Worm (Caenorhabditis elegans) whole organism, L4 larva: Measurements from ENCODE around the gene C16C8.9.
A peak's percentile ranks its signal among the peaks of the same experiment; 100 is the strongest.

ENCODE experiments used
- D1046.2 ChIP-seq: fragments of 200-800 bp; sonication (Bioruptor generic); IDR thresholded peaks from 2 replicates; pipeline ENCODE4 v1.3.6; 2022; ENCODE audit warnings: missing genetic modification characterization, missing compliant biosample characterization
- F26F4.8 ChIP-seq: fragments of 200-800 bp; sonication (Bioruptor generic); conservative IDR thresholded peaks from 2 replicates; pipeline ENCODE4 v1.3.6; 2022; ENCODE audit warnings: missing genetic modification characterization, missing compliant biosample characterization
- F44E2.7 ChIP-seq: fragments of 200-800 bp; sonication (Bioruptor generic); IDR thresholded peaks from 2 replicates; pipeline ENCODE4 v2.1.2; 2022; ENCODE audit warnings: missing genetic modification characterization, missing compliant biosample characterization
- R02D3.7 ChIP-seq: fragments of 150-350 bp; sonication (generic microtip); optimal IDR thresholded peaks from 3 replicates; lab custom pipeline; 2014; ENCODE audit warnings: missing biosample characterization, missing genetic modification characterization
- Y5F2A.4 ChIP-seq: fragments of 200-800 bp; sonication (Bioruptor generic); optimal IDR thresholded peaks from 2 replicates; lab custom pipeline; 2018; ENCODE audit warnings: mild to moderate bottlenecking, missing genetic modification characterization, missing compliant biosample characterization
- Y75B8A.6 ChIP-seq: fragments of 200-800 bp; sonication (Bioruptor generic); IDR thresholded peaks from 2 replicates; pipeline ENCODE4 v1.3.6; 2022; ENCODE audit warnings: missing genetic modification reagents, missing genetic modification characterization, missing compliant biosample characterization
- ZK337.2 ChIP-seq: fragments of 200-800 bp; sonication (Bioruptor generic); IDR thresholded peaks from 2 replicates; pipeline ENCODE4 v1.3.6; 2022; ENCODE audit warnings: missing genetic modification reagents, missing genetic modification characterization, missing compliant biosample characterization
- ZK546.5 ChIP-seq, 2 experiments: sonication (generic microtip); optimal IDR thresholded peaks; 2 replicates each; lab custom pipeline; 2017; ENCODE audit warnings: missing biosample characterization in 2 of 2, missing genetic modification characterization in 2 of 2
- ama-1 ChIP-seq: fragments of 150-350 bp; optimal IDR thresholded peaks from 2 replicates; lab custom pipeline; 2014; ENCODE audit warnings: inconsistent platforms, mixed read lengths
- arid-1 ChIP-seq: fragments of 200-800 bp; sonication (Bioruptor generic); conservative IDR thresholded peaks from 2 replicates; pipeline ENCODE4 v1.3.6; 2022; ENCODE audit warnings: missing genetic modification reagents, missing genetic modification characterization, missing compliant biosample characterization
- ceh-20 ChIP-seq: fragments of 200-800 bp; sonication (Bioruptor generic); IDR thresholded peaks from 2 replicates; pipeline ENCODE4 v1.3.6; 2022; ENCODE audit warnings: missing genetic modification reagents, missing genetic modification characterization, missing compliant biosample characterization
- ceh-28 ChIP-seq: fragments of 150-350 bp; optimal IDR thresholded peaks from 2 replicates; lab custom pipeline; 2014; ENCODE audit warnings: missing biosample characterization, missing genetic modification reagents, missing genetic modification characterization
- ceh-32 ChIP-seq: sonication (generic microtip); optimal IDR thresholded peaks from 2 replicates; lab custom pipeline; 2016; ENCODE audit warnings: mild to moderate bottlenecking, missing genetic modification characterization, missing compliant biosample characterization; ENCODE audit not compliant: poor library complexity
- ceh-44 ChIP-seq: fragments of 200-800 bp; sonication (Bioruptor generic); IDR thresholded peaks from 2 replicates; pipeline ENCODE4 v1.3.6; 2022; ENCODE audit warnings: missing genetic modification reagents, missing genetic modification characterization, missing compliant biosample characterization
- ceh-82 ChIP-seq: sonication (generic microtip); optimal IDR thresholded peaks from 2 replicates; lab custom pipeline; 2017; ENCODE audit warnings: missing biosample characterization, missing genetic modification characterization
- ces-1 ChIP-seq: fragments of 150-350 bp; sonication (generic microtip); optimal IDR thresholded peaks from 4 replicates; lab custom pipeline; 2014; ENCODE audit warnings: missing biosample characterization, missing genetic modification reagents, missing genetic modification characterization
- ctbp-1 ChIP-seq: fragments of 200-800 bp; sonication (Bioruptor generic); IDR thresholded peaks from 2 replicates; pipeline ENCODE4 v1.3.6; 2022; ENCODE audit warnings: missing genetic modification reagents, missing genetic modification characterization, missing compliant biosample characterization
- daf-12 ChIP-seq: fragments of 150-350 bp; optimal IDR thresholded peaks from 2 replicates; lab custom pipeline; 2014; ENCODE audit warnings: missing biosample characterization, missing genetic modification reagents, missing genetic modification characterization
- daf-16 ChIP-seq, 3 experiments: sonication (generic microtip); optimal IDR thresholded peaks; 2 replicates each; lab custom pipeline; 2016 to 2017; ENCODE audit warnings: missing genetic modification characterization in 3 of 3, missing genetic modification reagents in 3 of 3, mild to moderate bottlenecking in 2 of 3, missing compliant biosample characterization in 2 of 3, missing biosample characterization in 1 of 3, moderate library complexity in 1 of 3
- dmd-6 ChIP-seq: fragments of 200-800 bp; sonication (Bioruptor generic); IDR thresholded peaks from 2 replicates; pipeline ENCODE4 v1.3.6; 2022; ENCODE audit warnings: missing genetic modification reagents, missing genetic modification characterization, missing compliant biosample characterization
- dmd-8 ChIP-seq: fragments of 200-800 bp; sonication (Bioruptor generic); IDR thresholded peaks from 2 replicates; pipeline ENCODE4 v1.3.6; 2022; ENCODE audit warnings: missing genetic modification characterization, missing compliant biosample characterization
- duxl-1 ChIP-seq: sonication (generic microtip); optimal IDR thresholded peaks from 2 replicates; lab custom pipeline; 2016; ENCODE audit warnings: mild to moderate bottlenecking, missing genetic modification characterization, moderate library complexity, missing compliant biosample characterization; ENCODE audit not compliant: poor library complexity
- dve-1 ChIP-seq: sonication (generic microtip); optimal IDR thresholded peaks from 2 replicates; lab custom pipeline; 2017; ENCODE audit warnings: antibody characterized with exemption, mild to moderate bottlenecking, missing genetic modification characterization, missing compliant biosample characterization; ENCODE audit not compliant: insufficient read depth
- egl-27 ChIP-seq: sonication (generic microtip); optimal IDR thresholded peaks from 3 replicates; lab custom pipeline; 2017; ENCODE audit warnings: missing biosample characterization, missing genetic modification reagents, missing genetic modification characterization
- egl-43 ChIP-seq: fragments of 200-800 bp; sonication (Bioruptor generic); IDR thresholded peaks from 2 replicates; pipeline ENCODE4 v1.3.6; 2022; ENCODE audit warnings: missing genetic modification reagents, missing genetic modification characterization, missing compliant biosample characterization
- hlh-30 ChIP-seq: sonication (generic microtip); optimal IDR thresholded peaks from 2 replicates; lab custom pipeline; 2017; ENCODE audit warnings: antibody characterized with exemption, mild to moderate bottlenecking, missing genetic modification characterization, missing compliant biosample characterization; ENCODE audit not compliant: insufficient read depth
- jun-1 ChIP-seq: fragments of 150-350 bp; optimal IDR thresholded peaks from 2 replicates; lab custom pipeline; 2014; ENCODE audit warnings: missing biosample characterization, missing genetic modification reagents, missing genetic modification characterization
- lim-7 ChIP-seq: fragments of 200-800 bp; sonication (Bioruptor generic); IDR thresholded peaks from 2 replicates; pipeline ENCODE4 v1.3.6; 2022; ENCODE audit warnings: missing genetic modification characterization, missing compliant biosample characterization
- lin-1 ChIP-seq: fragments of 200-800 bp; sonication (Bioruptor generic); IDR thresholded peaks from 2 replicates; pipeline ENCODE4 v1.3.6; 2022; ENCODE audit warnings: missing genetic modification reagents, missing genetic modification characterization, missing compliant biosample characterization
- lin-13 ChIP-seq: fragments of 150-350 bp; optimal IDR thresholded peaks from 2 replicates; lab custom pipeline; 2014; ENCODE audit warnings: missing biosample characterization, missing genetic modification reagents, missing genetic modification characterization
- lin-15B ChIP-seq: fragments of 150-350 bp; sonication (generic microtip); optimal IDR thresholded peaks from 3 replicates; lab custom pipeline; 2014; ENCODE audit warnings: missing biosample characterization, missing genetic modification characterization
- lsy-2 ChIP-seq, 2 experiments: fragments of 150-350 bp in 1 of 2; sonication (generic microtip) in 1 of 2; optimal IDR thresholded peaks; 2 replicates each; lab custom pipeline; 2014 to 2017; ENCODE audit warnings: missing biosample characterization in 2 of 2, missing genetic modification characterization in 2 of 2
- mep-1 ChIP-seq: fragments of 150-350 bp; sonication (generic microtip); optimal IDR thresholded peaks from 3 replicates; lab custom pipeline; 2014; ENCODE audit warnings: missing biosample characterization, missing genetic modification characterization
- nhr-11 ChIP-seq: fragments of 150-350 bp; optimal IDR thresholded peaks from 2 replicates; lab custom pipeline; 2014; ENCODE audit warnings: missing biosample characterization, missing genetic modification characterization
- nhr-25 ChIP-seq: sonication (generic microtip); optimal IDR thresholded peaks from 2 replicates; lab custom pipeline; 2017; ENCODE audit warnings: missing genetic modification characterization, mild to moderate bottlenecking, missing compliant biosample characterization, antibody characterized with exemption, moderate library complexity, borderline replicate concordance; ENCODE audit not compliant: insufficient read depth
- nhr-42 ChIP-seq: fragments of 200-800 bp; sonication (Bioruptor generic); IDR thresholded peaks from 2 replicates; pipeline ENCODE4 v1.3.6; 2022; ENCODE audit warnings: missing genetic modification characterization, missing compliant biosample characterization
- nhr-48 ChIP-seq: sonication (generic microtip); optimal IDR thresholded peaks from 2 replicates; lab custom pipeline; 2016; ENCODE audit warnings: mild to moderate bottlenecking, missing genetic modification characterization, missing compliant biosample characterization
- nhr-6 ChIP-seq: fragments of 150-350 bp; optimal IDR thresholded peaks from 2 replicates; lab custom pipeline; 2014; ENCODE audit warnings: missing biosample characterization, missing genetic modification characterization
- nhr-76 ChIP-seq: fragments of 150-350 bp; optimal IDR thresholded peaks from 2 replicates; lab custom pipeline; 2014; ENCODE audit warnings: missing biosample characterization, missing genetic modification characterization
- pha-4 ChIP-seq, 2 experiments: fragments of 150-350 bp in 1 of 2; fragments of 200-800 bp in 1 of 2; sonication (Bioruptor generic) in 1 of 2; IDR thresholded peaks in 1 of 2; optimal IDR thresholded peaks in 1 of 2; 2 replicates each; pipeline versions ENCODE4 v1.3.6 to Lab custom; 2014 to 2022; ENCODE audit warnings: missing genetic modification characterization in 2 of 2, missing genetic modification reagents in 2 of 2, missing biosample characterization in 1 of 2, missing compliant biosample characterization in 1 of 2
- pqm-1 ChIP-seq: sonication (generic microtip); optimal IDR thresholded peaks from 2 replicates; lab custom pipeline; 2017; ENCODE audit warnings: missing biosample characterization, missing genetic modification characterization
- skn-1 ChIP-seq: fragments of 150-350 bp; optimal IDR thresholded peaks from 2 replicates; lab custom pipeline; 2014; ENCODE audit warnings: missing biosample characterization, missing genetic modification characterization
- snpc-1.2 ChIP-seq: fragments of 200-800 bp; sonication (Bioruptor generic); IDR thresholded peaks from 2 replicates; pipeline ENCODE4 v1.3.6; 2022; ENCODE audit warnings: missing genetic modification reagents, missing genetic modification characterization, missing compliant biosample characterization
- spr-3 ChIP-seq: fragments of 200-800 bp; sonication (Bioruptor generic); optimal IDR thresholded peaks from 2 replicates; lab custom pipeline; 2018; ENCODE audit warnings: mild to moderate bottlenecking, missing genetic modification characterization, missing compliant biosample characterization
- unc-130 ChIP-seq: sonication (generic microtip); optimal IDR thresholded peaks from 2 replicates; lab custom pipeline; 2016; ENCODE audit warnings: missing genetic modification reagents, missing genetic modification characterization, missing compliant biosample characterization
- zag-1 ChIP-seq: fragments of 150-350 bp; optimal IDR thresholded peaks from 2 replicates; lab custom pipeline; 2014; ENCODE audit warnings: missing biosample characterization, missing genetic modification characterization
- zfp-3 ChIP-seq: fragments of 200-800 bp; sonication (Bioruptor generic); conservative IDR thresholded peaks from 2 replicates; pipeline ENCODE4 v1.3.6; 2022; ENCODE audit warnings: missing genetic modification reagents, missing genetic modification characterization, missing compliant biosample characterization
- zip-11 ChIP-seq: fragments of 200-800 bp; sonication (Bioruptor generic); IDR thresholded peaks from 2 replicates; pipeline ENCODE4 v1.3.6; 2022; ENCODE audit warnings: missing genetic modification characterization, missing compliant biosample characterization
- ztf-7 ChIP-seq: fragments of 150-350 bp; optimal IDR thresholded peaks from 2 replicates; lab custom pipeline; 2014; ENCODE audit warnings: missing biosample characterization, missing genetic modification characterization

Gene C16C8.9

DNA sequence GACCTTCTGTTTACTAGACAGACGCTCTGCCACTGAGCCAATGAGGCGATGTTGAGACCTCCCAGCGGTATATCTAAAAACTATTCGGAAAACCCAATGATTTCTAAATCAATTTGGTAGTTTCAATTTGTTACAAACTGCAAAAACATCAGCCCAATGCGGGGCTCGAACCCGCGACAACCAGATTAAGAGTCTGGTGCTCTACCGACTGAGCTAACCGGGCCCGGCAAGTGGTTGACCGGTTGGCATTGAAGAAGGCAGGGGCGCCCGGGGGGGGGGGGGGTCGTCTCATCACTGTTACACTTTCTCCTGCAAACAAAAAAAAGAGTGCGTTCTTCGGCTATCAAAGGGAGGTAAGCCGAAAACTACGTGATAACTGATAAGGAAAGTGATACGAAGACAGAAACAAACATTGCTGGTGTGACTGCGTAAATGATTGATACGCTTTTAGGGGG is 23.7 kb downstream of the C16C8.9 start (continued):
- TF ChIP-seq dmd-6 (GFP tag; lab: Robert Waterston, UW): peak; percentile 81
- TF ChIP-seq nhr-48 (tag; lab: Kevin White, UChicago): peak; percentile 4
- TF ChIP-seq F44E2.7 (GFP tag; lab: Robert Waterston, UW): peak; percentile 77; the same call in 1 of the 2 replicates
- TF ChIP-seq egl-43 (GFP tag; lab: Robert Waterston, UW): peak; percentile 87
- TF ChIP-seq duxl-1 (tag; lab: Kevin White, UChicago): peak; percentile 73
- no peak for TF ChIP-seq ama-1
- 0 out of 2 replicates have a peak, but pooled peaks have one; percentile 65 for TF ChIP-seq lin-1 (GFP tag; lab: Robert Waterston, UW)
- no peak for TF ChIP-seq nhr-25 (tag; lab: Kevin White, UChicago)
- no peak for TF ChIP-seq R02D3.7 (tag; lab: Kevin White, UChicago)
- no peak for TF ChIP-seq arid-1
- no peak for TF ChIP-seq zag-1 (tag; lab: Kevin White, UChicago)
- no peak for TF ChIP-seq egl-27 (tag; lab: Kevin White, UChicago)
- TF ChIP-seq nhr-11 (tag; lab: Kevin White, UChicago): no peak
- peak; percentile 55 for TF ChIP-seq dve-1
- TF ChIP-seq ceh-44 (GFP tag; lab: Robert Waterston, UW): peak; percentile 54; the same call in 1 of the 2 replicates
- no peak for TF ChIP-seq ceh-32
- TF ChIP-seq D1046.2 (GFP tag; lab: Robert Waterston, UW): peak; percentile 77; the same call in 1 of the 2 replicates
- peak; percentile 73; the same call in 1 of the 2 replicates for TF ChIP-seq zfp-3 (GFP tag; lab: Robert Waterston, UW)
- TF ChIP-seq spr-3 (GFP tag; lab: Kevin White, UChicago): peak; percentile 62
- TF ChIP-seq lin-13 (GFP tag; lab: Kevin White, UChicago): peak; percentile 58
- TF ChIP-seq lsy-2 (tag; optimal IDR thresholded peaks at IDR 0.05; lab: Kevin White, UChicago): peak in 1 of 2 experiments; percentile 63
- TF ChIP-seq nhr-42: no peak
- peak; percentile 67 for TF ChIP-seq pqm-1
- TF ChIP-seq ces-1 (GFP tag; lab: Kevin White, UChicago): no peak
- no peak for TF ChIP-seq skn-1 (tag; lab: Kevin White, UChicago)
- TF ChIP-seq zip-11: no peak
- peak; percentile 85 for TF ChIP-seq pha-4 (GFP tag; IDR thresholded peaks at IDR 0.05; lab: Robert Waterston, UW)
- no peak for TF ChIP-seq pha-4 (tag; optimal IDR thresholded peaks at IDR 0.05; lab: Kevin White, UChicago)
- peak; percentile 80; the same call in 1 of the 2 replicates for TF ChIP-seq snpc-1.2 (GFP tag; lab: Robert Waterston, UW)
- no peak for TF ChIP-seq nhr-76 (tag; lab: Kevin White, UChicago)
- no peak; the same call in 1 of the 2 replicates for TF ChIP-seq Y75B8A.6 (GFP tag; lab: Robert Waterston, UW)
- TF ChIP-seq mep-1 (tag; lab: Kevin White, UChicago): peak; percentile 56
- TF ChIP-seq lim-7: peak; percentile 72; the same call in 1 of the 2 replicates
- peak; percentile 59 for TF ChIP-seq Y5F2A.4 (GFP tag; lab: Kevin White, UChicago)
- TF ChIP-seq lin-15B: no peak
- no peak for TF ChIP-seq daf-12 (tag; lab: Kevin White, UChicago)
- TF ChIP-seq F26F4.8 (GFP tag; lab: Robert Waterston, UW): peak; percentile 81
- no peak for TF ChIP-seq ceh-28 (tag; lab: Kevin White, UChicago)
- TF ChIP-seq nhr-6 (tag; lab: Kevin White, UChicago): no peak
- no peak for TF ChIP-seq jun-1 (tag; lab: Kevin White, UChicago)
- peak; percentile 30 for TF ChIP-seq hlh-30 (tag; lab: Kevin White, UChicago)
- TF ChIP-seq daf-16 (GFP tag; optimal IDR thresholded peaks at IDR 0.05; lab: Kevin White, UChicago): peak; percentile 63 to 90
- peak; percentile 76 for TF ChIP-seq daf-16 (tag; optimal IDR thresholded peaks at IDR 0.05; lab: Kevin White, UChicago)
- peak; percentile 91 for TF ChIP-seq dmd-8
- TF ChIP-seq ceh-82 (tag; lab: Kevin White, UChicago): no peak
- peak; percentile 67 for TF ChIP-seq ctbp-1 (GFP tag; lab: Robert Waterston, UW)
- no peak for TF ChIP-seq ZK546.5 (tag; optimal IDR thresholded peaks at IDR 0.05; lab: Kevin White, UChicago)
- TF ChIP-seq ztf-7 (tag; lab: Kevin White, UChicago): no peak
- peak; percentile 59; the same call in 1 of the 2 replicates for TF ChIP-seq ceh-20
- TF ChIP-seq unc-130: peak; percentile 60
- TF ChIP-seq ZK337.2 (GFP tag; lab: Robert Waterston, UW): no peak
